Fruit fly (Drosophila melanogaster) whole organism, pupa: ENCODE results near the gene CG15531.
A peak's percentile ranks its signal among the peaks of the same experiment; 100 is the strongest.

Experiments used
- CG10348 ChIP-seq: fragments of 200-800 bp; sonication (Bioruptor generic); IDR thresholded peaks from 2 replicates; pipeline ENCODE4 v1.3.6; 2022; ENCODE audit warnings: missing biosample characterization, missing genetic modification characterization
- CG12605 ChIP-seq: fragments of 200-800 bp; sonication (Bioruptor generic); IDR thresholded peaks from 2 replicates; pipeline ENCODE4 v1.3.6; 2022; ENCODE audit warnings: missing biosample characterization, missing genetic modification characterization
- CG13204 ChIP-seq: fragments of 200-800 bp; sonication (Bioruptor generic); optimal IDR thresholded peaks from 2 replicates; lab custom pipeline; 2018; ENCODE audit warnings: missing biosample characterization, mild to moderate bottlenecking, missing genetic modification characterization, moderate library complexity
- CG14655 ChIP-seq: fragments of 200-800 bp; sonication (Bioruptor generic); optimal IDR thresholded peaks from 3 replicates; lab custom pipeline; 2017; ENCODE audit warnings: mild to moderate bottlenecking, missing biosample characterization, missing genetic modification reagents, missing genetic modification characterization
- CG15710 ChIP-seq: fragments of 200-800 bp; sonication (Bioruptor generic); optimal IDR thresholded peaks from 2 replicates; lab custom pipeline; 2018; ENCODE audit warnings: missing biosample characterization, mild to moderate bottlenecking, missing genetic modification characterization, moderate library complexity
- CG17806 ChIP-seq: fragments of 200-800 bp; sonication (Bioruptor generic); optimal IDR thresholded peaks from 2 replicates; lab custom pipeline; 2018; ENCODE audit warnings: missing biosample characterization, mild to moderate bottlenecking, missing genetic modification characterization, moderate library complexity
- CG32121 ChIP-seq: fragments of 200-800 bp; sonication (Bioruptor generic); IDR thresholded peaks from 2 replicates; pipeline ENCODE4 v1.3.6; 2022; ENCODE audit warnings: missing biosample characterization, missing genetic modification characterization
- CG34367 ChIP-seq: fragments of 200-800 bp; sonication (Bioruptor generic); optimal IDR thresholded peaks from 2 replicates; lab custom pipeline; 2018; ENCODE audit warnings: missing biosample characterization, mild to moderate bottlenecking, missing genetic modification characterization
- CG4496 ChIP-seq: fragments of 200-800 bp; sonication (Bioruptor generic); IDR thresholded peaks from 3 replicates; pipeline ENCODE4 v1.3.6; 2022; ENCODE audit warnings: missing biosample characterization, missing genetic modification characterization
- CG8159 ChIP-seq: fragments of 200-800 bp; sonication (Bioruptor generic); optimal IDR thresholded peaks from 3 replicates; lab custom pipeline; 2018; ENCODE audit warnings: missing biosample characterization, mild to moderate bottlenecking, missing genetic modification characterization, moderate library complexity
- CG8301 ChIP-seq: fragments of 200-800 bp; sonication (Bioruptor generic); optimal IDR thresholded peaks from 2 replicates; lab custom pipeline; 2018; ENCODE audit warnings: missing biosample characterization, mild to moderate bottlenecking, missing genetic modification characterization
- CG9948 ChIP-seq: fragments of 200-800 bp; sonication (Bioruptor generic); optimal IDR thresholded peaks from 2 replicates; lab custom pipeline; 2018; ENCODE audit warnings: missing biosample characterization, mild to moderate bottlenecking, missing genetic modification characterization, moderate library complexity
- D1 ChIP-seq: fragments of 200-800 bp; sonication (Bioruptor generic); optimal IDR thresholded peaks from 2 replicates; lab custom pipeline; 2018; ENCODE audit warnings: missing biosample characterization, mild to moderate bottlenecking, missing genetic modification characterization, moderate library complexity
- EcR ChIP-seq: fragments of 200-800 bp; sonication (Bioruptor generic); optimal IDR thresholded peaks from 3 replicates; lab custom pipeline; 2019; ENCODE audit warnings: missing biosample characterization, missing genetic modification characterization, mild to moderate bottlenecking, moderate library complexity, missing genetic modification reagents
- Ets98B ChIP-seq: fragments of 200-800 bp; sonication (Bioruptor generic); IDR thresholded peaks from 2 replicates; pipeline ENCODE4 v1.3.6; 2022; ENCODE audit warnings: missing biosample characterization, missing genetic modification characterization
- Pif1A ChIP-seq: fragments of 200-800 bp; sonication (Bioruptor generic); optimal IDR thresholded peaks from 3 replicates; lab custom pipeline; 2016; ENCODE audit warnings: missing biosample characterization, missing genetic modification characterization
- Pif1B ChIP-seq: fragments of 200-800 bp; sonication (Bioruptor generic); optimal IDR thresholded peaks from 3 replicates; lab custom pipeline; 2016; ENCODE audit warnings: missing biosample characterization, missing genetic modification characterization
- Snoo ChIP-seq: fragments of 200-800 bp; sonication (Bioruptor generic); optimal IDR thresholded peaks from 3 replicates; lab custom pipeline; 2017; ENCODE audit warnings: missing biosample characterization, mild to moderate bottlenecking, missing genetic modification characterization, inconsistent platforms
- fd96Ca ChIP-seq: fragments of 200-800 bp; sonication (Bioruptor generic); IDR thresholded peaks from 3 replicates; pipeline ENCODE4 v1.3.6; 2022; ENCODE audit warnings: missing biosample characterization, missing genetic modification characterization
- gl ChIP-seq: fragments of 200-800 bp; sonication (Bioruptor generic); optimal IDR thresholded peaks from 2 replicates; lab custom pipeline; 2018; ENCODE audit warnings: missing biosample characterization, mild to moderate bottlenecking, missing genetic modification characterization
- rn ChIP-seq: fragments of 200-800 bp; sonication (Bioruptor generic); IDR thresholded peaks from 2 replicates; pipeline ENCODE4 v1.3.6; 2022; ENCODE audit warnings: missing biosample characterization, missing genetic modification characterization

The CG15531 gene

dm6 chr3R:30189398-30189797 is 6.6 kb downstream of the CG15531 start:
- TF ChIP-seq gl (no peak), D1 (tag; lab: Kevin White, UChicago) (no peak), CG14655 (GFP tag; lab: Kevin White, UChicago) (no peak), CG10348 (GFP tag; lab: Robert Waterston, UW) (no peak), Snoo (tag; lab: Kevin White, UChicago) (no peak), CG34367 (tag; lab: Kevin White, UChicago) (no peak), rn (GFP tag; lab: Robert Waterston, UW) (no peak), EcR (no peak)

- TF ChIP-seq EcR (peak; percentile 90), gl (no peak)
Observed at dm6 chr3R:30183872-30184271, 12.2 kb downstream of the CG15531 start.

dm6 chr3R:30179934-30180333 is 16.1 kb downstream of the CG15531 start, which contains the start of gene Bet5:
Gene Bet5 (plus strand): TSS chr3R:30180232.
- no peak for TF ChIP-seq CG9948 (tag; lab: Kevin White, UChicago)
- TF ChIP-seq Snoo (tag; lab: Kevin White, UChicago): no peak
- TF ChIP-seq CG14655 (GFP tag; lab: Kevin White, UChicago): no peak
- no peak for TF ChIP-seq CG15710
- no peak for TF ChIP-seq CG17806 (tag; lab: Kevin White, UChicago)
- no peak for TF ChIP-seq gl
- no peak for TF ChIP-seq CG10348 (GFP tag; lab: Robert Waterston, UW)
- TF ChIP-seq EcR: no peak
- no peak for TF ChIP-seq CG4496 (GFP tag; lab: Robert Waterston, UW)

dm6 chr3R:30177494-30177893 is 18.5 kb downstream of the CG15531 start, which contains the start of the genes CG1983 and CG15530:
Gene CG1983 (minus strand): TSS chr3R:30177700.
Gene CG15530 (plus strand): TSS chr3R:30177877.
- TF ChIP-seq CG4496 (GFP tag; lab: Robert Waterston, UW) (no peak), Pif1A (GFP tag; lab: Kevin White, UChicago) (no peak), CG9948 (tag; lab: Kevin White, UChicago) (no peak), fd96Ca (no peak), CG12605 (GFP tag; lab: Robert Waterston, UW) (no peak), rn (GFP tag; lab: Robert Waterston, UW) (no peak), D1 (tag; lab: Kevin White, UChicago) (no peak), CG17806 (tag; lab: Kevin White, UChicago) (no peak), CG13204 (GFP tag; lab: Kevin White, UChicago) (no peak), Snoo (tag; lab: Kevin White, UChicago) (no peak), CG32121 (GFP tag; lab: Robert Waterston, UW) (no peak), CG15710 (no peak), CG10348 (GFP tag; lab: Robert Waterston, UW) (no peak), Ets98B (no peak), CG8159 (tag; lab: Kevin White, UChicago) (no peak)

- no peak for TF ChIP-seq CG12605 (GFP tag; lab: Robert Waterston, UW)
- TF ChIP-seq fd96Ca: no peak
- TF ChIP-seq CG32121 (GFP tag; lab: Robert Waterston, UW): no peak
- TF ChIP-seq Pif1B (GFP tag; lab: Kevin White, UChicago): no peak
- no peak for TF ChIP-seq CG10348 (GFP tag; lab: Robert Waterston, UW)
- no peak for TF ChIP-seq CG8301
- no peak for TF ChIP-seq Ets98B
- TF ChIP-seq CG14655 (GFP tag; lab: Kevin White, UChicago): no peak
- no peak for TF ChIP-seq CG4496 (GFP tag; lab: Robert Waterston, UW)
- TF ChIP-seq CG8159 (tag; lab: Kevin White, UChicago): no peak
- TF ChIP-seq rn (GFP tag; lab: Robert Waterston, UW): no peak
- TF ChIP-seq CG17806 (tag; lab: Kevin White, UChicago): no peak
- no peak for TF ChIP-seq CG15710
- no peak for TF ChIP-seq gl
- TF ChIP-seq CG9948 (tag; lab: Kevin White, UChicago): no peak
- TF ChIP-seq D1 (tag; lab: Kevin White, UChicago): no peak
- no peak for TF ChIP-seq Pif1A (GFP tag; lab: Kevin White, UChicago)
Observed at dm6 chr3R:30176314-30176713, 19.7 kb downstream of the CG15531 start.

dm6 chr3R:30175045-30175589 is 20.9 kb downstream of the CG15531 start:
- TF ChIP-seq CG14655 (GFP tag; lab: Kevin White, UChicago) (no peak), CG34367 (tag; lab: Kevin White, UChicago) (no peak), gl (no peak), CG12605 (GFP tag; lab: Robert Waterston, UW) (no peak), Pif1B (GFP tag; lab: Kevin White, UChicago) (no peak), Ets98B (no peak), CG10348 (GFP tag; lab: Robert Waterston, UW) (no peak), CG9948 (tag; lab: Kevin White, UChicago) (no peak), D1 (tag; lab: Kevin White, UChicago) (no peak), CG4496 (GFP tag; lab: Robert Waterston, UW) (no peak), EcR (no peak), fd96Ca (no peak), CG17806 (tag; lab: Kevin White, UChicago) (no peak)
